Fruit fly (Drosophila melanogaster) whole organism, wandering third instar larva: ENCODE measurements around the gene CG32409.

Experiments used
- CG32264 ChIP-seq: fragments of 200-800 bp; sonication (Bioruptor generic); optimal IDR thresholded peaks from 2 replicates; lab custom pipeline; 2016; ENCODE audit warnings: missing biosample characterization, missing genetic modification characterization
- CG9705 ChIP-seq: fragments of 200-800 bp; sonication (Bioruptor generic); optimal IDR thresholded peaks from 2 replicates; lab custom pipeline; 2018; ENCODE audit warnings: missing biosample characterization, mild to moderate bottlenecking, missing genetic modification characterization
- CrebA ChIP-seq: fragments of 200-800 bp; sonication (Bioruptor generic); optimal IDR thresholded peaks from 2 replicates; lab custom pipeline; 2016; ENCODE audit warnings: missing biosample characterization, mild to moderate bottlenecking, missing genetic modification characterization, borderline replicate concordance
- Dfd ChIP-seq: fragments of >200 bp; optimal IDR thresholded peaks from 2 replicates; lab custom pipeline; 2017; ENCODE audit warnings: missing biosample characterization, missing genetic modification characterization
- Dif ChIP-seq: fragments of 200-275, 200-300 bp; sonication (Bioruptor generic); optimal IDR thresholded peaks from 2 replicates; lab custom pipeline; 2018; ENCODE audit warnings: missing biosample characterization, missing genetic modification characterization; ENCODE audit not compliant: partially characterized antibody
- GATAd ChIP-seq: sonication (Bioruptor generic); optimal IDR thresholded peaks from 2 replicates; lab custom pipeline; 2016; ENCODE audit warnings: missing biosample characterization, missing genetic modification characterization
- Hnf4 ChIP-seq: fragments of 200-800 bp; sonication (Bioruptor generic); optimal IDR thresholded peaks from 2 replicates; lab custom pipeline; 2016; ENCODE audit warnings: missing biosample characterization, mild to moderate bottlenecking, missing genetic modification characterization
- Jra ChIP-seq: sonication (Bioruptor generic); optimal IDR thresholded peaks from 2 replicates; lab custom pipeline; 2016; ENCODE audit warnings: missing biosample characterization, missing genetic modification characterization
- Rel ChIP-seq, 2 experiments: fragments of 200-800 bp; sonication (Bioruptor generic) in 1 of 2; optimal IDR thresholded peaks; 2 replicates in 1 of 2; 3 replicates in 1 of 2; lab custom pipeline; 2016 to 2019; ENCODE audit warnings: mild to moderate bottlenecking in 2 of 2, missing biosample characterization in 2 of 2, missing genetic modification characterization in 2 of 2, moderate library complexity in 1 of 2
- Vsx2 ChIP-seq: fragments of 200-300, 225-300 bp; sonication (Bioruptor generic); optimal IDR thresholded peaks from 2 replicates; lab custom pipeline; 2018; ENCODE audit warnings: missing biosample characterization, missing genetic modification characterization; ENCODE audit not compliant: partially characterized antibody
- br ChIP-seq: fragments of 200-800 bp; sonication (Bioruptor generic); optimal IDR thresholded peaks from 2 replicates; lab custom pipeline; 2016; ENCODE audit warnings: missing biosample characterization, missing genetic modification characterization
- brk ChIP-seq: fragments of 200-800 bp; sonication (Bioruptor generic); optimal IDR thresholded peaks from 2 replicates; lab custom pipeline; 2016; ENCODE audit warnings: missing biosample characterization, mild to moderate bottlenecking, missing genetic modification characterization
- dl ChIP-seq, 2 experiments: fragments of 175-275, 200-275 bp in 1 of 2; fragments of 200-275 bp in 1 of 2; sonication (Bioruptor generic); optimal IDR thresholded peaks; lab custom pipeline; 2018; ENCODE audit warnings: mild to moderate bottlenecking in 2 of 2, missing biosample characterization in 2 of 2, missing genetic modification characterization in 2 of 2, moderate library complexity in 2 of 2; ENCODE audit not compliant: partially characterized antibody in 2 of 2, insufficient read depth in 1 of 2
- dmrt93B ChIP-seq: fragments of 200-800 bp; sonication (Bioruptor generic); optimal IDR thresholded peaks from 2 replicates; lab custom pipeline; 2018; ENCODE audit warnings: missing biosample characterization, mild to moderate bottlenecking, missing genetic modification characterization
- ey ChIP-seq: fragments of 200-800 bp; sonication (Bioruptor generic); optimal IDR thresholded peaks from 2 replicates; lab custom pipeline; 2016; ENCODE audit warnings: missing biosample characterization, missing genetic modification characterization
- foxo ChIP-seq, 2 experiments: fragments of 200-800 bp; sonication (Bioruptor generic); optimal IDR thresholded peaks; 2 replicates in 1 of 2; 3 replicates in 1 of 2; lab custom pipeline; 2016 to 2017; ENCODE audit warnings: missing biosample characterization in 2 of 2, missing genetic modification characterization in 2 of 2
- fru ChIP-seq: fragments of 200-800 bp; sonication (Bioruptor generic); optimal IDR thresholded peaks from 3 replicates; lab custom pipeline; 2016; ENCODE audit warnings: missing biosample characterization, mild to moderate bottlenecking, missing genetic modification characterization
- h ChIP-seq: fragments of 200-800 bp; sonication (Bioruptor generic); optimal IDR thresholded peaks from 3 replicates; lab custom pipeline; 2016; ENCODE audit warnings: missing biosample characterization, mild to moderate bottlenecking, missing genetic modification characterization
- pan ChIP-seq: fragments of >200 bp; optimal IDR thresholded peaks from 2 replicates; lab custom pipeline; 2017
- psq ChIP-seq: fragments of 200-800 bp; sonication (Bioruptor generic); optimal IDR thresholded peaks from 3 replicates; lab custom pipeline; 2017; ENCODE audit warnings: missing biosample characterization, mild to moderate bottlenecking, missing genetic modification characterization, moderate library complexity
- rgr ChIP-seq: fragments of 200-800 bp; sonication (Bioruptor generic); optimal IDR thresholded peaks from 3 replicates; lab custom pipeline; 2016; ENCODE audit warnings: missing biosample characterization, mild to moderate bottlenecking, missing genetic modification characterization
- sage ChIP-seq: fragments of 200-800 bp; sonication (Bioruptor generic); optimal IDR thresholded peaks from 2 replicates; lab custom pipeline; 2016; ENCODE audit warnings: missing biosample characterization, mild to moderate bottlenecking, missing genetic modification characterization
- tai ChIP-seq: sonication (Bioruptor generic); optimal IDR thresholded peaks from 2 replicates; lab custom pipeline; 2016; ENCODE audit warnings: missing biosample characterization, missing genetic modification characterization
- usp ChIP-seq: fragments of >200 bp; optimal IDR thresholded peaks from 2 replicates; lab custom pipeline; 2017; ENCODE audit warnings: missing biosample characterization, missing genetic modification characterization
- woc ChIP-seq: sonication (Bioruptor generic); optimal IDR thresholded peaks from 2 replicates; lab custom pipeline; 2016; ENCODE audit warnings: missing biosample characterization, mild to moderate bottlenecking, missing genetic modification characterization

Gene CG32409

DNA sequence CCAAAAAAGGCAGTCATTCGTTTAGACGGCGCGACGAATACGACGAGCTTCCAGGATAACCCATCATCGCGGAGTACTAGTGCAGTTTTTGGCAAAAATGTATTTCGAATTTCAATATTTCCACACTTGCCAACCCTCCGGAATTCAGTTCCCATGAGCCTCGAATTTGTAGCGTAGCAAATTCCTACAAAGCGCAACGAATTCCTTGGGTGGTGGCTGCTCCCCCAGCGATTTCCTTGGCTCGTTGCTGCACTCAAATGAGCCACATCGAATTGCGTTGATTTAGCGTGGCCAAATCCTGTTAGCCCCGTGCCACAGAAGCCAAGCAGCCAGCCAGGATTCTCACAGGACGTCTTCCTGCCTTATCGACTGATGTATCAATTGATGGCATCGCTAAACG, 14.6 kb upstream of the CG32409 start:
- no peak for TF ChIP-seq foxo (GFP tag; optimal IDR thresholded peaks at IDR 0.05; lab: Kevin White, UChicago)
- no peak for TF ChIP-seq sage (GFP tag; lab: Kevin White, UChicago)
- TF ChIP-seq fru = no peak
- no peak for TF ChIP-seq CG9705 (GFP tag; lab: Kevin White, UChicago)
- TF ChIP-seq Dif (GFP tag; lab: Kevin White, UChicago) = no peak
- no peak for TF ChIP-seq Rel (GFP tag; optimal IDR thresholded peaks at IDR 0.05; lab: Kevin White, UChicago)
- no peak for TF ChIP-seq Rel (tag; optimal IDR thresholded peaks at IDR 0.05; lab: Kevin White, UChicago)
- no peak for TF ChIP-seq GATAd

DNA sequence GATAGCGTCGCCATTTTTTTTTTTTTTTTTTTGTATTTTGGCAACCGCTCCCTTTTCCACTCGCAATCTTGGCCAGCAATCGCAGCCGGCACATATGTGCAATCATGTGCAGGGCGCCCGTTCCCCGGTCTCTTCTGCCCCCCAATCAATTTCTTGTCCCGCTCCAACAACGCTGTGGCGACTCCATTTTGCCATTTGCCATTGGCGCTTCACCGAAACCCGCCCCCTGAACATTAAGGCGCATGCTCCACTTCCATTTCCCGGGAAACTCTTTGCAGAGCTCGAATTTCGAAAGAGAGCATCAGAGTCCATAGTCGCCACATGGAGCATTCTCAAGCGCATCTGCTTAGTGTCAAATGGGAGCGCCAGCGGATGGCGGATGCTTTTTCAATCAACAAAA, 8.2 kb upstream of the CG32409 start:
- TF ChIP-seq h (GFP tag; lab: Kevin White, UChicago) = no peak
- TF ChIP-seq foxo (GFP tag; optimal IDR thresholded peaks at IDR 0.05; lab: Kevin White, UChicago) = no peak
- TF ChIP-seq sage (GFP tag; lab: Kevin White, UChicago) = no peak
- TF ChIP-seq Dfd (GFP tag; lab: Kevin White, UChicago) = no peak
- no peak for TF ChIP-seq brk (GFP tag; lab: Kevin White, UChicago)
- TF ChIP-seq dl (GFP tag; optimal IDR thresholded peaks at IDR 0.05; lab: Kevin White, UChicago; ENCODE audit: insufficient read depth in 1 of 2, partially characterized antibody in 2 of 2) = no peak
- TF ChIP-seq CrebA (GFP tag; lab: Kevin White, UChicago) = no peak
- TF ChIP-seq tai (GFP tag; lab: Kevin White, UChicago) = no peak
- TF ChIP-seq, all 38 proteins: peak for 0

DNA sequence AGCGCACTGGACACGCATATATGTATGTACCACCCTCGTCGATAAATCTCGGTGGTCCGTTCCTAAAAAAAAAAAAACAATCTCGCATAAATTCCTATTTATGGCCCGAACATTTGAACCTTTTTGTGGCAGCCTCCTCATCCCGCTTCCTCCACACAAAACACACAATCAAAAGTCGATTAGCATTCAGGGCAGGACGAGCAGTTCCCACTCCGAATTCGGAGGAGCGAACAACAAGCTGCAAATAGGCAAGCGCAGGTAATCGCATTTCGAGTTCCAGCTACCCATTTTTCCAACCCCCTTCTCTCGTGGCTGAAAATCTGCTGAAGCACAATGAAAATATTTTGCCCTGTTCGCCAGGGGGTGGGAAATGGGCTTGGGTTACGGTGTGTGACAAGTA, 7.5 kb upstream of the CG32409 start:
- TF ChIP-seq CG9705 (GFP tag; lab: Kevin White, UChicago) (no peak), psq (GFP tag; lab: Kevin White, UChicago) (no peak), Vsx2 (GFP tag; lab: Kevin White, UChicago) (no peak), Jra (no peak), ey (GFP tag; lab: Kevin White, UChicago) (no peak), usp (GFP tag; lab: Kevin White, UChicago) (no peak), dl (GFP tag; optimal IDR thresholded peaks at IDR 0.05; lab: Kevin White, UChicago; ENCODE audit: insufficient read depth in 1 of 2, partially characterized antibody in 2 of 2) (no peak), tai (GFP tag; lab: Kevin White, UChicago) (no peak), Dif (GFP tag; lab: Kevin White, UChicago) (no peak), pan (no peak), foxo (GFP tag; optimal IDR thresholded peaks at IDR 0.05; lab: Kevin White, UChicago) (no peak), br (GFP tag; lab: Kevin White, UChicago) (no peak), fru (no peak), rgr (no peak), h (GFP tag; lab: Kevin White, UChicago) (no peak), woc (no peak), dmrt93B (GFP tag; lab: Kevin White, UChicago) (no peak), sage (GFP tag; lab: Kevin White, UChicago) (no peak), Hnf4 (GFP tag; lab: Kevin White, UChicago) (no peak), CG32264 (GFP tag; lab: Kevin White, UChicago) (no peak)

DNA sequence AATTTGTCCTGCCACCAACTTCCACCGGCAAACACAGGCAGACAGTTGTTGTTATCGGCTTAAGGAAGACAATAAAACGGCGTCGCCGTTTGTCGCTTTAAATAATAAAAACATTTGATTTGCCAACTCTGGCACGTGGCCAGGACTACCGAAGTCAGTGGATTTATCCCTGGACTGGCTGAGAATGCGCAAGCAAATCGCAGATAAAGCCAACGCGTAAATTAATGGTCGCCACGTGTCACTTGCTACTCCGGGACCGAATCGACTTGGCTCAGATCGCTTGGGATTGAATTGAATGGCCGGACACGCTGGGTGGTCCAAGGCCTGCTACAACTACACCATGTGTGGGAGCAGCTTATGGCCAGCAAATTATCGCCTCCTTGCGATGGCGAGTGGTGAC, 6.3 kb upstream of the CG32409 start:
- TF ChIP-seq psq (GFP tag; lab: Kevin White, UChicago) (no peak), Hnf4 (GFP tag; lab: Kevin White, UChicago) (no peak), woc (no peak), foxo (GFP tag; optimal IDR thresholded peaks at IDR 0.05; lab: Kevin White, UChicago) (no peak), Rel (GFP tag; optimal IDR thresholded peaks at IDR 0.05; lab: Kevin White, UChicago) (no peak), Rel (tag; optimal IDR thresholded peaks at IDR 0.05; lab: Kevin White, UChicago) (no peak), CrebA (GFP tag; lab: Kevin White, UChicago) (no peak)
- TF ChIP-seq, all 38 proteins: peak for 0

DNA sequence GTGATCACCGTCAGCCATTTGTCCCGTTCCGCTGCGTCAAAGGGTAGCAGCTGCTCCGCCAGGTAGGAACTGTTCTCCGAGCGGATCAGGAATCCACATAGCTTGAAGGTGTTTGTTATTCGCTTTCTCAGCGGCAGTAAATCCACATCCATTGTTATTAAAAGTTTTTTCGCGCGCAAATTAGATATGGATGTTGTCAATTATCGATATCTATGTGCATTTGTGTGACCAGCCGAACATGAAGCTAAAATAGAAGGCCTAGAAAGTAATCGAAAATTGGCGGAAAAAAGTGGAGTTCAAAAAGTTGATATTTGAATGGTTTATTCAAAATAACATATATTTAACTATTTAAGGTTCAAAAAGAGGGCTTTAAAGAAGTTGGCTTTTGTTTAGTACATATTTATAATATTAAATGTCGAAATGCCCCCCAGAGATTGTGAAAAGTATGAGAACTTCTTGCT, 2.1 kb upstream of the CG32409 start, which contains the start of the genes PolE2 and CG5592:
Gene PolE2 (minus strand): TSS at position 208 of the 461 bp plus-strand sequence.
Gene CG5592 (plus strand): TSS at position 411 of the 461 bp plus-strand sequence.
- TF ChIP-seq br (GFP tag; lab: Kevin White, UChicago) = no peak

DNA sequence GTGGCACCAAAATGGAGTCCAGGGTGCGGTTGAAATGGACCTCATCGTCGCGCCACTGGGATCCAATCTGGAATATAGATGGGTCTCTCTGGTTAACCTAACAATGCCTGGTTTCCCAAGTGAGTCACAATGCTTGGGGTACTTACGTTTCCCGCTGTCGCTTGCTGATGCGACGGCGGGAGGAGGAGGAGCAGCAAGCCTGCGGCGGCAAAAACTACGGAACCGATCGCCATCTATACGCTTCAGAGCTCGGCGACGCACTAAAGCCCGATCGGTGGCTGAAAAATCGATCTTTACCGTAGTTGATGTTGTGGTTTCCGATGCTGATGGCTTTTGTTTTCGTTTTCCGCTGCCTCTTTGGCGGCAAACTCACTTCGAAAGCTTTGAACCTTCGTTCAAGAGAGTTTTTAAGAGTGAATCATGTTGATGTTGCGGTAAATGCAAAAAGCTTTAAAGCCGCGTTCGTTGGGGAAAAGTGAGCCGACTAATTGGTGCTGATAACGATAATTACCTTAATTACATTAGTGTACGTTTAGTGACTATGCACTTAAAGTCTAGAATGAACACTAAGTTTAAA, 2.9 kb downstream of the CG32409 start, which contains the start of gene QC:
Gene QC (minus strand): TSS at position 268 of the 577 bp plus-strand sequence.
- TF ChIP-seq Rel (GFP tag; optimal IDR thresholded peaks at IDR 0.05; lab: Kevin White, UChicago) (no peak), Rel (tag; optimal IDR thresholded peaks at IDR 0.05; lab: Kevin White, UChicago) (peak; percentile 45), CrebA (GFP tag; lab: Kevin White, UChicago) (no peak), Vsx2 (GFP tag; lab: Kevin White, UChicago) (peak; percentile 21)
- TF ChIP-seq, all 38 proteins: peak for 2
